In the genomic region with DNA sequence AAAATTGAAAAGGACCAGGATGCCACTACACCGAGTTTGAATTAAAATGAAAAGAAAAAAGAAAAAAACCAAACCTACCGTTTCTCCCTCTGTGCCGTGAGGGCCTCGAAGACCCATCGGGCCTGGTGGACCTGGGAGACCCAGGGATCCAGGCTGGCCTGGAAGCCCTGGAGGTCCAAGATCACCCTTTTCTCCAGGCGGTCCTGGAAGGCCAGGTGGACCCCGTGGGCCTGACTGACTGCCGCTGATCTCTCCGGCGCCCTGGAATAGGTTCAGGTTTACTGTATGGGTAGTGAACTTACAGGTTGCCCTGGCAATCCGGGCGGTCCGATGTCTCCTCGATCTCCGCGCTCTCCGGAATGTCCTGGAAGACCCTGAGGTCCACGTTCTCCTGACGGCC, we compare ENCODE assay signal across 4 worm cellular contexts.
TF ChIP-seq lines count a peak whose summit lies in the region.

No protein-coding gene starts in this region.

TF ChIP-seq in whole organism, L1 larva, 84 proteins besides CTCF, POLR2A, EP300 and RAD21:
- TF ChIP-seq nhr-28 (tag; optimal IDR thresholded peaks at IDR 0.05; lab: Kevin White, UChicago) (no peak), ceh-8 (GFP tag; optimal IDR thresholded peaks at IDR 0.05; lab: Kevin White, UChicago) (peak; percentile 29)

TF ChIP-seq in whole organism, L4 larva, 104 proteins besides CTCF, POLR2A, EP300 and RAD21:
- TF ChIP-seq zag-1 (tag; optimal IDR thresholded peaks at IDR 0.05; lab: Kevin White, UChicago) (no peak), mdl-1 (tag; optimal IDR thresholded peaks at IDR 0.05; lab: Kevin White, UChicago) (no peak), zfp-3 (GFP tag; conservative IDR thresholded peaks at IDR 0.05; lab: Robert Waterston, UW) (no peak), spr-1 (tag; optimal IDR thresholded peaks at IDR 0.05; lab: Kevin White, UChicago) (no peak), rbr-2 (tag; optimal IDR thresholded peaks at IDR 0.05; lab: Kevin White, UChicago) (no peak), set-16 (GFP tag; IDR thresholded peaks at IDR 0.05; lab: Robert Waterston, UW) (peak; percentile 95), gei-8 (GFP tag; optimal IDR thresholded peaks at IDR 0.05; lab: Kevin White, UChicago) (no peak), F44E2.7 (GFP tag; IDR thresholded peaks at IDR 0.05; lab: Robert Waterston, UW) (0 out of 2 replicates have a peak, but pooled peaks have one; percentile 24), zfp-2 (tag; optimal IDR thresholded peaks at IDR 0.05; lab: Kevin White, UChicago) (no peak), lin-1 (GFP tag; IDR thresholded peaks at IDR 0.05; lab: Robert Waterston, UW) (no peak), aly-2 (tag; optimal IDR thresholded peaks at IDR 0.05; lab: Kevin White, UChicago) (no peak), aha-1 (tag; lab: Kevin White, UChicago) (peak; percentile 93), egl-43 (GFP tag; IDR thresholded peaks at IDR 0.05; lab: Robert Waterston, UW) (0 out of 2 replicates have a peak, but pooled peaks have one; percentile 12), lsy-2 (tag; optimal IDR thresholded peaks at IDR 0.05; lab: Kevin White, UChicago) (no peak), zip-11 (GFP tag; IDR thresholded peaks at IDR 0.05; lab: Robert Waterston, UW) (no peak), attf-4 (tag; optimal IDR thresholded peaks at IDR 0.05; lab: Kevin White, UChicago) (no peak), php-3 (GFP tag; IDR thresholded peaks at IDR 0.05; lab: Robert Waterston, UW) (no peak), unc-39 (tag; optimal IDR thresholded peaks at IDR 0.05; lab: Kevin White, UChicago) (no peak)

TF ChIP-seq in whole organism, late embryonic, 69 proteins besides CTCF, POLR2A, EP300 and RAD21:
- TF ChIP-seq mec-3 (tag; optimal IDR thresholded peaks at IDR 0.05; lab: Kevin White, UChicago; ENCODE audit: borderline replicate concordance) (peak; percentile 37), syd-9 (tag; optimal IDR thresholded peaks at IDR 0.05; lab: Kevin White, UChicago) (no peak), elt-4 (tag; optimal IDR thresholded peaks at IDR 0.05; lab: Kevin White, UChicago) (no peak)
TF ChIP-seq in whole organism, late embryonic: peak in this region for 1.

TF ChIP-seq in whole organism, young adult, 124 proteins besides CTCF, POLR2A, EP300 and RAD21:
- no peak for TF ChIP-seq ztf-18 (tag; optimal IDR thresholded peaks at IDR 0.05; lab: Kevin White, UChicago)
- no peak for TF ChIP-seq snpc-3.4 (tag; optimal IDR thresholded peaks at IDR 0.05; lab: Kevin White, UChicago)
- no peak for TF ChIP-seq ZK185.1 (tag; optimal IDR thresholded peaks at IDR 0.05; lab: Kevin White, UChicago; ENCODE audit: poor library complexity, severe bottlenecking)
- TF ChIP-seq zfh-2 (GFP tag; conservative IDR thresholded peaks at IDR 0.05; lab: Robert Waterston, UW), result peak; percentile 80
- TF ChIP-seq Y56A3A.18 (GFP tag; IDR thresholded peaks at IDR 0.05; lab: Robert Waterston, UW), result no peak
- no peak for TF ChIP-seq ceh-79 (tag; optimal IDR thresholded peaks at IDR 0.05; lab: Kevin White, UChicago)
- no peak for TF ChIP-seq rpc-1 (optimal IDR thresholded peaks at IDR 0.05; lab: Kevin White, UChicago)
- TF ChIP-seq rpc-1 (tag; optimal IDR thresholded peaks at IDR 0.05; lab: Kevin White, UChicago), result no peak
- TF ChIP-seq dpff-1 (tag; optimal IDR thresholded peaks at IDR 0.05; lab: Kevin White, UChicago), result no peak
- no peak for TF ChIP-seq ztf-22 (GFP tag; optimal IDR thresholded peaks at IDR 0.05; lab: Kevin White, UChicago)
- no peak for TF ChIP-seq let-526 (GFP tag; IDR thresholded peaks at IDR 0.05; lab: Robert Waterston, UW)
- no peak for TF ChIP-seq lin-35 (GFP tag; optimal IDR thresholded peaks at IDR 0.05; lab: Kevin White, UChicago)
- TF ChIP-seq egrh-3 (GFP tag; IDR thresholded peaks at IDR 0.05; lab: Robert Waterston, UW), result peak; percentile 86
- TF ChIP-seq zim-3 (tag; optimal IDR thresholded peaks at IDR 0.05; lab: Kevin White, UChicago), result no peak
- TF ChIP-seq T07F8.4 (tag; optimal IDR thresholded peaks at IDR 0.05; lab: Kevin White, UChicago), result no peak
- TF ChIP-seq bed-2 (GFP tag; IDR thresholded peaks at IDR 0.05; lab: Robert Waterston, UW), result no peak
